Fruit fly (Drosophila melanogaster): ENCODE results near the gene CG3581.

CG3581 gene

dm6 chr3R:19339205-19339724, 35.3 kb downstream of the CG3581 start (continued):
- TF ChIP-seq tll (GFP tag; optimal IDR thresholded peaks at IDR 0.05) (peak in 1 of 2 experiments; percentile 91), Jarid2 (GFP tag; optimal IDR thresholded peaks at IDR 0.05) (no peak), inv (GFP tag; IDR thresholded peaks at IDR 0.05; ENCODE audit: partially characterized antibody) (no peak), CG12236 (GFP tag; optimal IDR thresholded peaks at IDR 0.05) (no peak), CG2202 (tag; optimal IDR thresholded peaks at IDR 0.05) (peak; percentile 2), bcd (GFP tag; optimal IDR thresholded peaks at IDR 0.05) (no peak), B-H2 (GFP tag; optimal IDR thresholded peaks at IDR 0.05) (no peak), ham (GFP tag; IDR thresholded peaks at IDR 0.05) (no peak), mam (GFP tag; optimal IDR thresholded peaks at IDR 0.05) (no peak), cato (GFP tag; optimal IDR thresholded peaks at IDR 0.05; ENCODE audit: borderline replicate concordance) (no peak), CG3726 (GFP tag; IDR thresholded peaks at IDR 0.05) (no peak), HLH3B (GFP tag; IDR thresholded peaks at IDR 0.05) (no peak), CG31441 (GFP tag; IDR thresholded peaks at IDR 0.05) (0 out of 2 replicates have a peak, but pooled peaks have one; percentile 17), CG8359 (GFP tag; optimal IDR thresholded peaks at IDR 0.05; ENCODE audit: borderline replicate concordance) (no peak), Oaz (GFP tag; IDR thresholded peaks at IDR 0.05) (no peak), aop (GFP tag; IDR thresholded peaks at IDR 0.05) (no peak), CG8924 (tag; optimal IDR thresholded peaks at IDR 0.05) (peak; percentile 77), CG3281 (GFP tag; optimal IDR thresholded peaks at IDR 0.05) (no peak), CG4282 (GFP tag; optimal IDR thresholded peaks at IDR 0.05) (no peak), CG14965 (GFP tag; optimal IDR thresholded peaks at IDR 0.05; ENCODE audit: borderline replicate concordance) (no peak), Fer1 (GFP tag; optimal IDR thresholded peaks at IDR 0.05) (no peak), Poxn (GFP tag; IDR thresholded peaks at IDR 0.05) (no peak), CG6854 (GFP tag; optimal IDR thresholded peaks at IDR 0.05) (no peak), hb (GFP tag; IDR thresholded peaks at IDR 0.05; ENCODE audit: partially characterized antibody) (no peak), CG1832 (GFP tag; optimal IDR thresholded peaks at IDR 0.05) (no peak), CG9609 (GFP tag; optimal IDR thresholded peaks at IDR 0.05) (no peak), Dp (GFP tag; optimal IDR thresholded peaks at IDR 0.05) (no peak), Rfx (GFP tag; IDR thresholded peaks at IDR 0.05) (no peak), fd64A (GFP tag; optimal IDR thresholded peaks at IDR 0.05) (no peak), CG4707 (GFP tag; optimal IDR thresholded peaks at IDR 0.05) (no peak), Dad (GFP tag; optimal IDR thresholded peaks at IDR 0.05) (no peak), lola (GFP tag; optimal IDR thresholded peaks at IDR 0.05) (peak in 1 of 3 experiments; percentile 73), ERR (GFP tag; optimal IDR thresholded peaks at IDR 0.05) (no peak), prd (optimal IDR thresholded peaks at IDR 0.05) (no peak), prd (GFP tag; IDR thresholded peaks at IDR 0.05) (peak; percentile 97), CG34376 (GFP tag; optimal IDR thresholded peaks at IDR 0.05) (no peak), dmrt99B (tag; optimal IDR thresholded peaks at IDR 0.05) (no peak), CG17612 (GFP tag; IDR thresholded peaks at IDR 0.05) (no peak), eyg (GFP tag; optimal IDR thresholded peaks at IDR 0.05) (no peak), Hr78 (GFP tag; optimal IDR thresholded peaks at IDR 0.05) (no peak), CG11723 (GFP tag; optimal IDR thresholded peaks at IDR 0.05) (no peak), CG10565 (GFP tag; optimal IDR thresholded peaks at IDR 0.05) (no peak), ind (GFP tag; optimal IDR thresholded peaks at IDR 0.05) (no peak), Mad (GFP tag; optimal IDR thresholded peaks at IDR 0.05) (no peak), ap (GFP tag; IDR thresholded peaks at IDR 0.05) (no peak), Neu2 (GFP tag; optimal IDR thresholded peaks at IDR 0.05; ENCODE audit: borderline replicate concordance) (no peak), Lhr (GFP tag; optimal IDR thresholded peaks at IDR 0.05) (no peak), CG12104 (GFP tag; optimal IDR thresholded peaks at IDR 0.05) (no peak), CG42726 (GFP tag; IDR thresholded peaks at IDR 0.05; ENCODE audit: partially characterized antibody) (no peak), Asciz (GFP tag; optimal IDR thresholded peaks at IDR 0.05) (no peak)
